In the genomic region with DNA sequence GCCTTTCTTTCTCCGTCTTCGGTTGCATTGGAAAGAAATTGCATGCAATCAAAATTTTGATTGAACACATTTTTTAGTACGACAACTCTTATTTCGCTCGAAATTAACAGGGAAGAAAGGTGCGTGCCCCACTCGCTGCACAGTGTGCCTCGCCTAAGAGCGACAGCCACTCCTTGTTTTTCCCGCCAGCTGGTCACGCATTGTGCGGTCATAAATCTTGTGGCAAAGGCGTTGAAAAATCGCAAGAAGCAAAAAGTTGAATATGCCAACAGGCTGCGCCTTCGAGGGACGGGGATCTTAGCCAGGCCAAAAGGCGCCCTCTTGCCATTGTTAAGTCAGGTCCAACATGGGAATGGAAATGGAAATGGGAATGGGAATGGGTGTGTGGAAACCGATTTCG, we compare ENCODE assay signal across 3 fruit fly cellular contexts.
TF ChIP-seq lines count a peak whose summit lies in the region.

No protein-coding gene starts in this region.

- no peak for TF ChIP-seq CTCF in whole organism, embryonic (GFP tag; optimal IDR thresholded peaks at IDR 0.05; lab: Kevin White, UChicago)

TF ChIP-seq in whole organism, embryonic, 481 proteins besides CTCF, POLR2A, EP300 and RAD21:
- no peak for TF ChIP-seq CG11247 (GFP tag; IDR thresholded peaks at IDR 0.05; lab: Robert Waterston, UW)
- peak; percentile 52 for TF ChIP-seq grau (tag; optimal IDR thresholded peaks at IDR 0.05; lab: Kevin White, UChicago)
- no peak for TF ChIP-seq Rx (GFP tag; IDR thresholded peaks at IDR 0.05; lab: Robert Waterston, UW)
- TF ChIP-seq Ets65A (GFP tag; lab: Kevin White, UChicago): peak; percentile 4
- TF ChIP-seq CG16813 (GFP tag; IDR thresholded peaks at IDR 0.05; lab: Robert Waterston, UW; ENCODE audit: partially characterized antibody): no peak
- TF ChIP-seq pum (GFP tag; optimal IDR thresholded peaks at IDR 0.05; lab: Kevin White, UChicago): no peak
- TF ChIP-seq Med (GFP tag; lab: Kevin White, UChicago): peak; percentile 20
- no peak for TF ChIP-seq Taf1 (GFP tag; IDR thresholded peaks at IDR 0.05; lab: Robert Waterston, UW)

TF ChIP-seq in whole organism, prepupa, 60 proteins besides CTCF, POLR2A, EP300 and RAD21:
- no peak for TF ChIP-seq net (GFP tag; optimal IDR thresholded peaks at IDR 0.05; lab: Kevin White, UChicago)
- peak in 1 of 2 experiments; percentile 62 for TF ChIP-seq ss (GFP tag; optimal IDR thresholded peaks at IDR 0.05; lab: Kevin White, UChicago)
- TF ChIP-seq pdm3 (GFP tag; optimal IDR thresholded peaks at IDR 0.05; lab: Kevin White, UChicago): no peak
- 0 out of 3 replicates have a peak, but pooled peaks have one; percentile 18 for TF ChIP-seq CG6163 (GFP tag; IDR thresholded peaks at IDR 0.05; lab: Robert Waterston, UW)
- TF ChIP-seq Ets21C (GFP tag; optimal IDR thresholded peaks at IDR 0.05; lab: Kevin White, UChicago): no peak
- TF ChIP-seq CG32006 (GFP tag; optimal IDR thresholded peaks at IDR 0.05; lab: Kevin White, UChicago): peak; percentile 10
- TF ChIP-seq CG8119 (GFP tag; IDR thresholded peaks at IDR 0.05; lab: Robert Waterston, UW): no peak
- no peak for TF ChIP-seq CG8319 (GFP tag; optimal IDR thresholded peaks at IDR 0.05; lab: Kevin White, UChicago)
- no peak for TF ChIP-seq OdsH (GFP tag; optimal IDR thresholded peaks at IDR 0.05; lab: Kevin White, UChicago)
- TF ChIP-seq CG6808 (GFP tag; optimal IDR thresholded peaks at IDR 0.05; lab: Kevin White, UChicago): no peak
- TF ChIP-seq topi (GFP tag; optimal IDR thresholded peaks at IDR 0.05; lab: Kevin White, UChicago): no peak
- TF ChIP-seq eg (GFP tag; IDR thresholded peaks at IDR 0.05; lab: Robert Waterston, UW): 0 out of 3 replicates have a peak, but pooled peaks have one; percentile 28
- TF ChIP-seq svp (GFP tag; lab: Kevin White, UChicago): no peak
- TF ChIP-seq CG9139 (GFP tag; optimal IDR thresholded peaks at IDR 0.05; lab: Kevin White, UChicago): no peak
- peak; percentile 59 for TF ChIP-seq Eip78C (GFP tag; lab: Kevin White, UChicago)

TF ChIP-seq in whole organism, pupa, 21 proteins besides CTCF, POLR2A, EP300 and RAD21:
- TF ChIP-seq CG8301 (tag; optimal IDR thresholded peaks at IDR 0.05; lab: Kevin White, UChicago) (no peak), CG17806 (tag; optimal IDR thresholded peaks at IDR 0.05; lab: Kevin White, UChicago) (no peak), CG32121 (GFP tag; IDR thresholded peaks at IDR 0.05; lab: Robert Waterston, UW) (no peak), CG4496 (GFP tag; IDR thresholded peaks at IDR 0.05; lab: Robert Waterston, UW) (peak; percentile 29; the same call in 1 of the 3 replicates)
TF ChIP-seq in whole organism, pupa: peak in this region for 1.
